Fruit fly (Drosophila melanogaster): ENCODE measurements around the gene CG34281.

Gene CG34281

dm6 chr3R:17655040-17655439 is 42.4 kb downstream of the CG34281 start:
- TF ChIP-seq pad (GFP tag; optimal IDR thresholded peaks at IDR 0.05) (no peak), CG5204 (GFP tag; optimal IDR thresholded peaks at IDR 0.05) (no peak), CG1620 (GFP tag; optimal IDR thresholded peaks at IDR 0.05) (no peak), CG12768 (GFP tag; optimal IDR thresholded peaks at IDR 0.05) (no peak), Mnt (GFP tag; optimal IDR thresholded peaks at IDR 0.05) (no peak), cnc (optimal IDR thresholded peaks at IDR 0.05) (no peak), CG14711 (tag; optimal IDR thresholded peaks at IDR 0.05) (no peak), ovo (GFP tag; optimal IDR thresholded peaks at IDR 0.05) (no peak), CG33017 (tag; optimal IDR thresholded peaks at IDR 0.05) (no peak), CG7101 (tag; optimal IDR thresholded peaks at IDR 0.05) (no peak), toe (GFP tag; optimal IDR thresholded peaks at IDR 0.05) (no peak), kay (GFP tag; ENCODE audit: borderline replicate concordance) (no peak), Crg-1 (GFP tag; optimal IDR thresholded peaks at IDR 0.05) (no peak), tj (GFP tag; optimal IDR thresholded peaks at IDR 0.05) (no peak), Clk (GFP tag; optimal IDR thresholded peaks at IDR 0.05) (no peak), CG7045 (GFP tag; optimal IDR thresholded peaks at IDR 0.05) (no peak)

- no peak for TF ChIP-seq kay (GFP tag; ENCODE audit: borderline replicate concordance)
- no peak for TF ChIP-seq CG33017 (tag; optimal IDR thresholded peaks at IDR 0.05)
- TF ChIP-seq cnc (optimal IDR thresholded peaks at IDR 0.05): no peak
- no peak for TF ChIP-seq CG11617 (GFP tag; optimal IDR thresholded peaks at IDR 0.05)
- peak; percentile 17 for TF ChIP-seq bab1 (GFP tag; optimal IDR thresholded peaks at IDR 0.05)
- TF ChIP-seq cic (GFP tag; optimal IDR thresholded peaks at IDR 0.05): no peak
- no peak for TF ChIP-seq Clk (GFP tag; optimal IDR thresholded peaks at IDR 0.05)
- TF ChIP-seq CG5204 (GFP tag; optimal IDR thresholded peaks at IDR 0.05): no peak
- TF ChIP-seq tj (GFP tag; optimal IDR thresholded peaks at IDR 0.05): peak; percentile 70
- TF ChIP-seq ovo (GFP tag; optimal IDR thresholded peaks at IDR 0.05): no peak
- TF ChIP-seq CG7101 (tag; optimal IDR thresholded peaks at IDR 0.05): no peak
- no peak for TF ChIP-seq pad (GFP tag; optimal IDR thresholded peaks at IDR 0.05)
Observed at dm6 chr3R:17656923-17657322, 44.2 kb downstream of the CG34281 start.

Measured in whole organism, adult.